Fruit fly (Drosophila melanogaster) whole organism, adult: ENCODE measurements around the gene CG33912.

Experiments
- CG11617 ChIP-seq: fragments of 200-800 bp; sonication (Bioruptor generic); optimal IDR thresholded peaks from 2 replicates; lab custom pipeline; 2017; ENCODE audit warnings: mild to moderate bottlenecking, missing biosample characterization, missing genetic modification reagents, missing genetic modification characterization
- CG12768 ChIP-seq: fragments of 200-800 bp; sonication (Bioruptor generic); optimal IDR thresholded peaks from 2 replicates; lab custom pipeline; 2017; ENCODE audit warnings: missing biosample characterization, missing genetic modification characterization, mild to moderate bottlenecking, moderate library complexity, missing genetic modification reagents
- CG14711 ChIP-seq: fragments of 200-800 bp; sonication (Bioruptor generic); optimal IDR thresholded peaks from 2 replicates; lab custom pipeline; 2018; ENCODE audit warnings: missing biosample characterization, mild to moderate bottlenecking, missing genetic modification characterization, moderate library complexity
- CG1620 ChIP-seq: fragments of 200-800 bp; sonication (Bioruptor generic); optimal IDR thresholded peaks from 2 replicates; lab custom pipeline; 2016; ENCODE audit warnings: missing biosample characterization, missing genetic modification characterization
- CG33017 ChIP-seq: fragments of 200-800 bp; sonication (Bioruptor generic); optimal IDR thresholded peaks from 2 replicates; lab custom pipeline; 2018; ENCODE audit warnings: missing biosample characterization, mild to moderate bottlenecking, missing genetic modification characterization, moderate library complexity
- CG5204 ChIP-seq: fragments of 200-800 bp; sonication (Bioruptor generic); optimal IDR thresholded peaks from 2 replicates; lab custom pipeline; 2016; ENCODE audit warnings: missing biosample characterization, missing genetic modification characterization
- CG7045 ChIP-seq: fragments of 200-800 bp; sonication (Bioruptor generic); optimal IDR thresholded peaks from 2 replicates; lab custom pipeline; 2017; ENCODE audit warnings: missing biosample characterization, mild to moderate bottlenecking, missing genetic modification characterization
- CG7101 ChIP-seq: fragments of 200-800 bp; sonication (Bioruptor generic); optimal IDR thresholded peaks from 2 replicates; lab custom pipeline; 2018; ENCODE audit warnings: missing biosample characterization, mild to moderate bottlenecking, missing genetic modification characterization, moderate library complexity
- Clk ChIP-seq: fragments of 200-800 bp; sonication (Bioruptor generic); optimal IDR thresholded peaks from 2 replicates; lab custom pipeline; 2017; ENCODE audit warnings: missing biosample characterization, missing genetic modification characterization
- Crg-1 ChIP-seq: fragments of 200-800 bp; sonication (Bioruptor generic); optimal IDR thresholded peaks from 2 replicates; lab custom pipeline; 2016; ENCODE audit warnings: missing biosample characterization, missing genetic modification characterization
- Hr96 ChIP-seq: fragments of 200-800 bp; sonication (Bioruptor generic); optimal IDR thresholded peaks from 2 replicates; lab custom pipeline; 2016; ENCODE audit warnings: missing biosample characterization, missing genetic modification characterization
- Mnt ChIP-seq: fragments of 200-800 bp; sonication (Bioruptor generic); optimal IDR thresholded peaks from 2 replicates; lab custom pipeline; 2016; ENCODE audit warnings: missing biosample characterization, mild to moderate bottlenecking, missing genetic modification characterization
- bab1 ChIP-seq: fragments of 200-800 bp; sonication (Bioruptor generic); optimal IDR thresholded peaks from 3 replicates; lab custom pipeline; 2019; ENCODE audit warnings: missing biosample characterization, mild to moderate bottlenecking, missing genetic modification characterization, moderate library complexity
- cic ChIP-seq: fragments of 200-800 bp; sonication (Bioruptor generic); optimal IDR thresholded peaks from 2 replicates; lab custom pipeline; 2017; ENCODE audit warnings: missing biosample characterization, mild to moderate bottlenecking, missing genetic modification characterization, moderate library complexity
- cnc ChIP-seq, 2 experiments: fragments of >200 bp; optimal IDR thresholded peaks; 2 replicates each; lab custom pipeline; 2017
- kay ChIP-seq: fragments of 200-800 bp; sonication (Bioruptor generic); peaks from one replicate; lab custom pipeline; 2016; ENCODE audit warnings: missing biosample characterization, missing genetic modification characterization, borderline replicate concordance
- ovo ChIP-seq: fragments of 200-800 bp; sonication (Bioruptor generic); optimal IDR thresholded peaks from 2 replicates; lab custom pipeline; 2016; ENCODE audit warnings: missing biosample characterization, missing genetic modification characterization
- pad ChIP-seq: fragments of 200-800 bp; sonication (Bioruptor generic); optimal IDR thresholded peaks from 3 replicates; lab custom pipeline; 2017; ENCODE audit warnings: missing biosample characterization, missing genetic modification characterization, mild to moderate bottlenecking, moderate library complexity, missing genetic modification reagents
- tj ChIP-seq: fragments of 200-800 bp; sonication (Bioruptor generic); optimal IDR thresholded peaks from 3 replicates; lab custom pipeline; 2017; ENCODE audit warnings: missing biosample characterization, mild to moderate bottlenecking, missing genetic modification characterization, moderate library complexity
- toe ChIP-seq: fragments of 200-800 bp; sonication (Bioruptor generic); optimal IDR thresholded peaks from 2 replicates; lab custom pipeline; 2016; ENCODE audit warnings: missing biosample characterization, missing genetic modification characterization

CG33912 gene

DNA sequence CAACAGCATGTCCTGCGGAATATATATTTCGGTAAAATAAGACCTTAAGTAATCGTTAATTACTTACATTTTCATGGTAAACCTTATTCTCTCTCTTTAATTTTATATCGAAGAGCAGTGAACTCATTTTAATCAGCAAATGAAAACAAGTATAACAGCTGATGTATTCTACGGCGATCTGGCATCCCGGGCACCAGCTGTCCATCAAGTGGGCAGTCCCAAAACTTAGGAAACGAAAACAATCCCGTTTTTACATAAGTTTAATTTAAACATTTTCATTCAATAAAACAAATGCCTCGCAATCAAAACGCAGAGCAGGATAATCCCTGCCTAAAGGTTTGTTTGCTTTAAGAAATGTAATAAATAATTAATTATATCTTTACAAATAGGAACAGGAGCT lies 13.9 kb upstream of the CG33912 start, which contains the start of the genes CG4074 and CG4186:
TSS of gene CG4074 (minus strand) at position 151 of the 400 bp plus-strand sequence.
TSS of gene CG4186 (plus strand) at position 237 of the 400 bp plus-strand sequence.
- TF ChIP-seq kay (GFP tag; lab: Kevin White, UChicago) (peak; percentile 66), Mnt (GFP tag; lab: Kevin White, UChicago) (peak; percentile 18), toe (GFP tag; lab: Kevin White, UChicago) (no peak), CG11617 (GFP tag; lab: Kevin White, UChicago) (peak; percentile 17), bab1 (GFP tag; lab: Kevin White, UChicago) (peak; percentile 17)

- TF ChIP-seq CG7045 (GFP tag; lab: Kevin White, UChicago), result no peak
These were observed 11.7 kb upstream of the CG33912 start for dm6 chr3L:20767227-20767626.

dm6 chr3L:20761482-20761881 lies 6.0 kb upstream of the CG33912 start:
- TF ChIP-seq pad (GFP tag; lab: Kevin White, UChicago) (no peak), ovo (no peak), cnc (optimal IDR thresholded peaks at IDR 0.05; lab: Kevin White, UChicago) (no peak), tj (GFP tag; lab: Kevin White, UChicago) (peak; percentile 78), cic (GFP tag; lab: Kevin White, UChicago) (no peak), kay (GFP tag; lab: Kevin White, UChicago) (no peak)

dm6 chr3L:20758583-20758982 lies 3.1 kb upstream of the CG33912 start, which contains the start of gene CG43251:
Gene CG43251 (plus strand): TSS chr3L:20758883.
- TF ChIP-seq kay (GFP tag; lab: Kevin White, UChicago) (no peak), Clk (GFP tag; lab: Kevin White, UChicago) (no peak), cnc (optimal IDR thresholded peaks at IDR 0.05; lab: Kevin White, UChicago) (no peak), CG1620 (GFP tag; lab: Kevin White, UChicago) (no peak), CG7045 (GFP tag; lab: Kevin White, UChicago) (no peak), Hr96 (GFP tag; lab: Kevin White, UChicago) (no peak), CG11617 (GFP tag; lab: Kevin White, UChicago) (no peak), CG12768 (GFP tag; lab: Kevin White, UChicago) (no peak), Mnt (GFP tag; lab: Kevin White, UChicago) (no peak), Crg-1 (GFP tag; lab: Kevin White, UChicago) (no peak)

- no peak for TF ChIP-seq bab1 (GFP tag; lab: Kevin White, UChicago)
- TF ChIP-seq CG11617 (GFP tag; lab: Kevin White, UChicago), result no peak
- no peak for TF ChIP-seq CG7101
- TF ChIP-seq pad (GFP tag; lab: Kevin White, UChicago), result no peak
- no peak for TF ChIP-seq ovo
- TF ChIP-seq cic (GFP tag; lab: Kevin White, UChicago), result no peak
These were observed 2.5 kb downstream of the CG33912 start for dm6 chr3L:20752964-20753363.

DNA sequence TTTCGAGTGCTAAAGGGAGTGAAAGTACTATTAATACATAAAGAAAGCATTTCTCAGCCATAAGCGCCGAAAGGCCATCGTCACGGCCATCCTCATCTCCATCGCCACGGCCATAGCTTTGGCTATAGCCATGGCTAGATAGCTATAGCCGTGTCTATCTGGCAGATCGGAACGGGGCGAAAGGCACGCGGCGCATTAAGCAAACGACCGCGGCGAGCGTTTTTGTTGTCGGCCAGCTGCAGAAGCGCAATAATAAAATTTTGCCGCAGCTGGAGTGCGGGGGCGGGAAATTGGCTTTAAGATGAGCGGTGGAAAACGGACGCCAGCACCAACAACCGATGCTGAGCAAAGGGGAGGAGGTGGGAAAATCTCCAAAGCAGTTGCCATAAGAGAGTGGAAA lies 5.1 kb downstream of the CG33912 start:
- TF ChIP-seq CG7045 (GFP tag; lab: Kevin White, UChicago) (no peak), pad (GFP tag; lab: Kevin White, UChicago) (no peak), cic (GFP tag; lab: Kevin White, UChicago) (no peak), Hr96 (GFP tag; lab: Kevin White, UChicago) (no peak)

- TF ChIP-seq tj (GFP tag; lab: Kevin White, UChicago) (peak; percentile 91), ovo (no peak)
These were observed 6.9 kb downstream of the CG33912 start for dm6 chr3L:20748577-20748976.

DNA sequence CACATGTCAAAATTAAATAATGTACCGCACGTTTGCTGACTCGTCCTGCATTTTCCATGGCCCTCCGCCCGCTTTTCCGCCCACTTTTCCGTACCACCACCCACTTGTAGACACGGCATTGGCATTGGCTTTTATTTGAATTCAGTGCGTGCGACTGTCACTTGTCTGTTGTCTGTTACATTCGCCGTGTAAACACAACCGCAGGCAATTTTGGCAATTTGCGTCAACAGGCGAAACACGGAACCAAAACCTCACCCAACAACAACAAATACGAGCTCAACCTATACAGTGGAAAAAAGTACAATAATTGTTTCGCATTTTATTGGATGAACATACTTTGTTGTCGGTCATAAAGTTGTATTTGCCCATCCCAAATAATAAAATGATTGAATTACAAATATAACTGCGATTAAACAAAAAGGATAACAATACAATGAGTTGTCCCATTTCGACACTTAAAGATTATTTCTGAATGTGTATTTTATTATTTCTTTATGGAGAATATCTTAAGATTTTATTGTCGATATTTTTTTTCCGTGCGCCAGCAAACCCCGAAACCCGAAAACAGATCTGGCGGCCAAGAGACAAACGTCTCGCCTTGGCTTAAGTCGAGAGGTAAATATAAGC lies 8.1 kb downstream of the CG33912 start:
- no peak for TF ChIP-seq Mnt (GFP tag; lab: Kevin White, UChicago)
- no peak for TF ChIP-seq CG12768 (GFP tag; lab: Kevin White, UChicago)
- TF ChIP-seq CG33017, result no peak
- no peak for TF ChIP-seq CG7101
- no peak for TF ChIP-seq pad (GFP tag; lab: Kevin White, UChicago)
- no peak for TF ChIP-seq CG5204
- TF ChIP-seq bab1 (GFP tag; lab: Kevin White, UChicago), result no peak
- no peak for TF ChIP-seq kay (GFP tag; lab: Kevin White, UChicago)
- no peak for TF ChIP-seq CG11617 (GFP tag; lab: Kevin White, UChicago)
- TF ChIP-seq ovo, result no peak
- no peak for TF ChIP-seq Hr96 (GFP tag; lab: Kevin White, UChicago)
- TF ChIP-seq CG7045 (GFP tag; lab: Kevin White, UChicago), result no peak
- no peak for TF ChIP-seq CG14711
- no peak for TF ChIP-seq tj (GFP tag; lab: Kevin White, UChicago)
- TF ChIP-seq cic (GFP tag; lab: Kevin White, UChicago), result no peak
- TF ChIP-seq Clk (GFP tag; lab: Kevin White, UChicago), result no peak
